Fruit fly (Drosophila melanogaster): ENCODE data around the gene CG10730.
A peak's percentile ranks its signal among the peaks of the same experiment; 100 is the strongest.

The CG10730 gene

dm6 chr2L:20086295-20087096 is 14.5 kb upstream of the CG10730 start (continued):
- peak; percentile 96 for TF ChIP-seq vri (GFP tag; optimal IDR thresholded peaks at IDR 0.05)
- peak; percentile 95 for TF ChIP-seq pdm3 (GFP tag; optimal IDR thresholded peaks at IDR 0.05)
- peak; percentile 96 for TF ChIP-seq CG6163 (GFP tag; IDR thresholded peaks at IDR 0.05)
- peak; percentile 98 for TF ChIP-seq Eip78C (GFP tag)
- TF ChIP-seq CG15336 (GFP tag; IDR thresholded peaks at IDR 0.05), result peak; percentile 97
- TF ChIP-seq CG11762 (GFP tag; optimal IDR thresholded peaks at IDR 0.05; ENCODE audit: insufficient read depth), result peak; percentile 94
- peak; percentile 92 for TF ChIP-seq Met (GFP tag; optimal IDR thresholded peaks at IDR 0.05)
- TF ChIP-seq fkh (GFP tag; optimal IDR thresholded peaks at IDR 0.05), result peak; percentile 98
- peak; percentile 66 for TF ChIP-seq CG6854 (GFP tag; optimal IDR thresholded peaks at IDR 0.05)
- peak; percentile 68 for TF ChIP-seq Blimp-1 (GFP tag; optimal IDR thresholded peaks at IDR 0.05)
- peak; percentile 95 for TF ChIP-seq esn (GFP tag; optimal IDR thresholded peaks at IDR 0.05)
- TF ChIP-seq net (GFP tag; optimal IDR thresholded peaks at IDR 0.05), result peak; percentile 93
- TF ChIP-seq dac (GFP tag; optimal IDR thresholded peaks at IDR 0.05), result peak; percentile 85
- TF ChIP-seq Sox102F (GFP tag; optimal IDR thresholded peaks at IDR 0.05), result peak; percentile 93
- TF ChIP-seq eg (GFP tag; IDR thresholded peaks at IDR 0.05), result peak; percentile 98
- peak; percentile 95 for TF ChIP-seq CG8119 (GFP tag; IDR thresholded peaks at IDR 0.05)
- peak; percentile 90 for TF ChIP-seq CG8319 (GFP tag; optimal IDR thresholded peaks at IDR 0.05)

DNA sequence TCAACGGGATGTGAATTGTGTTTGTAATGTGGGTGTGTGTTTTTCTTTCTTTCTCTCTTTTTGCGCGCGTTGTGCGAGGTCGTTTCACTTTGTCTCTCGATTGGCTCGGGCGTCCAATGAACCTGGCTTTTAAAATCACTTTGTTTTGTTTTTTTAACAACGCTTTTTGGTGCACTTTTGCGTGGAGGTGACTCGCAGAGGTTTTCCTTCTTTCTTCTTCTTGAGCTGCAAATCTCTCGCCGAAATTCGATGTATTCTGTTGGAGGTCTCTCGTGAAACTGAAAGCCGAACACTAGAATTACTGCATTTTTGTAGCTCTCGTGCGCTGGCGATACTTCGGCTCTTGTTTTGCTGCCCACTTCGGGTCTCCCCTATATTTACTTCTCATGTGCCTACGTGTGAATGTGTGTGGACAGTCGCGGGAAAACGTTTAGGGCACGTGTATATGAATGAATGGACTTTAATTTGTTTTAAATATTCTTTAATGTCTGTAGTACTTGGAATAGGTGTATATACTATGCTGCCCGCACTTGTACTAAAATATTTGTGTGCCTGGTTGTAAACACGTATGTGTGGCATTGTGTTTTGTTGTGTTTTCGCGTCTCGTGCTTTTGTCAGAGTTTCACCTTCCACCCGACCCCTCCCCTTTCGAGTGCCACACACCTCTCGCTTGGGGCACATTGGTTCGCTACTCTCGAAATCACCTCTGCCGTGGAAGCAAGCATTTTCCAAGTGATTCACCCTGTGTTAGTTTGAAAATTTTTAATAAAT is 13.0 kb upstream of the CG10730 start, which contains the start of gene fok:
Gene fok (minus strand): TSS at position 286 of the 771 bp plus-strand sequence.
- TF ChIP-seq lz (GFP tag; optimal IDR thresholded peaks at IDR 0.05), result peak; percentile 98
- peak; percentile 100 for TF ChIP-seq fkh (GFP tag; optimal IDR thresholded peaks at IDR 0.05)
- TF ChIP-seq Eip75B (GFP tag; optimal IDR thresholded peaks at IDR 0.05), result peak; percentile 99
- TF ChIP-seq esn (GFP tag; optimal IDR thresholded peaks at IDR 0.05), result peak; percentile 99
- peak; percentile 98 for TF ChIP-seq CG6808 (GFP tag; optimal IDR thresholded peaks at IDR 0.05)
- peak; percentile 93 for TF ChIP-seq CG11294 (GFP tag; IDR thresholded peaks at IDR 0.05)
- peak; percentile 97 for TF ChIP-seq Hr39 (GFP tag; optimal IDR thresholded peaks at IDR 0.05)
- peak; percentile 97 for TF ChIP-seq CG10631 (GFP tag; optimal IDR thresholded peaks at IDR 0.05)
- TF ChIP-seq Met (GFP tag; optimal IDR thresholded peaks at IDR 0.05), result peak; percentile 99
- peak; percentile 98 for TF ChIP-seq Sox14 (GFP tag; optimal IDR thresholded peaks at IDR 0.05)
- peak; percentile 97 for TF ChIP-seq CG8319 (GFP tag; optimal IDR thresholded peaks at IDR 0.05)
- peak; percentile 95 for TF ChIP-seq CG1621 (tag; optimal IDR thresholded peaks at IDR 0.05)
- TF ChIP-seq vri (GFP tag; optimal IDR thresholded peaks at IDR 0.05), result peak; percentile 98
- peak; percentile 97 for TF ChIP-seq CG8632 (GFP tag; optimal IDR thresholded peaks at IDR 0.05)
- peak; percentile 95 for TF ChIP-seq CG7368 (GFP tag; optimal IDR thresholded peaks at IDR 0.05)
- TF ChIP-seq Sox15 (GFP tag; optimal IDR thresholded peaks at IDR 0.05), result peak; percentile 95
- TF ChIP-seq OdsH (GFP tag; optimal IDR thresholded peaks at IDR 0.05), result peak; percentile 97
- peak; percentile 91 to 95 for TF ChIP-seq salr (GFP tag; optimal IDR thresholded peaks at IDR 0.05)
- peak; percentile 96 for TF ChIP-seq Ets21C (GFP tag; optimal IDR thresholded peaks at IDR 0.05)
- TF ChIP-seq Hr38 (GFP tag; optimal IDR thresholded peaks at IDR 0.05), result no peak
- TF ChIP-seq Ets96B (tag; optimal IDR thresholded peaks at IDR 0.05), result peak; percentile 98
- TF ChIP-seq Eip78C (GFP tag), result peak; percentile 100
- peak; percentile 93 for TF ChIP-seq CG4318 (GFP tag; optimal IDR thresholded peaks at IDR 0.05)
- TF ChIP-seq Sox102F (GFP tag; optimal IDR thresholded peaks at IDR 0.05), result peak; percentile 99
- peak; percentile 99 for TF ChIP-seq CG6792 (GFP tag; optimal IDR thresholded peaks at IDR 0.05)
- TF ChIP-seq Eip93F (GFP tag; optimal IDR thresholded peaks at IDR 0.05), result peak; percentile 98
- TF ChIP-seq CG11902 (GFP tag; optimal IDR thresholded peaks at IDR 0.05), result peak; percentile 95
- peak; percentile 97 for TF ChIP-seq achi (GFP tag; optimal IDR thresholded peaks at IDR 0.05)
- TF ChIP-seq CG6276 (GFP tag; optimal IDR thresholded peaks at IDR 0.05), result peak; percentile 97
- peak; percentile 96 for TF ChIP-seq CG6854 (GFP tag; optimal IDR thresholded peaks at IDR 0.05)
- peak; percentile 97 for TF ChIP-seq net (GFP tag; optimal IDR thresholded peaks at IDR 0.05)
- TF ChIP-seq Smox (GFP tag; optimal IDR thresholded peaks at IDR 0.05), result peak; percentile 98
- peak; percentile 97 for TF ChIP-seq dsx (GFP tag; optimal IDR thresholded peaks at IDR 0.05; ENCODE audit: poor library complexity, severe bottlenecking)
- peak; percentile 91 for TF ChIP-seq dac (GFP tag; optimal IDR thresholded peaks at IDR 0.05)
- peak; percentile 96 for TF ChIP-seq CG6163 (GFP tag; IDR thresholded peaks at IDR 0.05)
- peak; percentile 99 for TF ChIP-seq svp (GFP tag)
- peak; percentile 91 for TF ChIP-seq fd85E (GFP tag; optimal IDR thresholded peaks at IDR 0.05)
- peak; percentile 94 for TF ChIP-seq eg (GFP tag; IDR thresholded peaks at IDR 0.05)
- peak; percentile 97 for TF ChIP-seq CG3032 (tag; optimal IDR thresholded peaks at IDR 0.05)
- peak; percentile 95 for TF ChIP-seq CG9139 (GFP tag; optimal IDR thresholded peaks at IDR 0.05)
